Fruit fly (Drosophila melanogaster): ENCODE results near the gene CG3473.

Gene CG3473

dm6 chr2L:14574852-14575251, 11.3 kb upstream of the CG3473 start (continued):
- TF ChIP-seq Ada2b (GFP tag; IDR thresholded peaks at IDR 0.05) (no peak), Med (GFP tag) (peak; percentile 44), CG11695 (GFP tag; IDR thresholded peaks at IDR 0.05) (no peak), CG17328 (GFP tag; IDR thresholded peaks at IDR 0.05) (peak; percentile 26; the same call in 1 of the 2 replicates), Jarid2 (GFP tag; optimal IDR thresholded peaks at IDR 0.05) (no peak), CG30020 (tag; optimal IDR thresholded peaks at IDR 0.05) (no peak), CG13894 (tag; optimal IDR thresholded peaks at IDR 0.05) (no peak), E2f1 (GFP tag; IDR thresholded peaks at IDR 0.05) (no peak), tin (GFP tag; optimal IDR thresholded peaks at IDR 0.05) (no peak), bsh (GFP tag; optimal IDR thresholded peaks at IDR 0.05) (peak in 1 of 2 experiments; percentile 3), dmrt11E (tag; optimal IDR thresholded peaks at IDR 0.05) (peak; percentile 28), wor (GFP tag; IDR thresholded peaks at IDR 0.05) (no peak), Awh (GFP tag; IDR thresholded peaks at IDR 0.05) (0 out of 2 replicates have a peak, but pooled peaks have one; percentile 29), CG11504 (tag; optimal IDR thresholded peaks at IDR 0.05) (peak; percentile 11), Xrp1 (GFP tag; IDR thresholded peaks at IDR 0.05) (peak; percentile 50; the same call in 1 of the 2 replicates), phol (tag; optimal IDR thresholded peaks at IDR 0.05) (no peak), HmgD (GFP tag; optimal IDR thresholded peaks at IDR 0.05) (no peak), sob (GFP tag; IDR thresholded peaks at IDR 0.05) (no peak), sima (GFP tag; optimal IDR thresholded peaks at IDR 0.05) (no peak)

- peak; percentile 9 for TF ChIP-seq nmo (GFP tag; optimal IDR thresholded peaks at IDR 0.05)
- peak; percentile 88 for TF ChIP-seq sens (GFP tag)
- TF ChIP-seq CG7271 (tag; optimal IDR thresholded peaks at IDR 0.05): no peak
- 0 out of 3 replicates have a peak, but pooled peaks have one; percentile 6 for TF ChIP-seq CG6791 (GFP tag; IDR thresholded peaks at IDR 0.05; ENCODE audit: partially characterized antibody)
- 0 out of 2 replicates have a peak, but pooled peaks have one; percentile 5 for TF ChIP-seq Xrp1 (GFP tag; IDR thresholded peaks at IDR 0.05)
- no peak for TF ChIP-seq D (optimal IDR thresholded peaks at IDR 0.05)
- peak; percentile 1 for TF ChIP-seq D (GFP tag; optimal IDR thresholded peaks at IDR 0.05)
- TF ChIP-seq CG32772 (GFP tag; IDR thresholded peaks at IDR 0.05): peak; percentile 6; the same call in 1 of the 2 replicates
- TF ChIP-seq knrl (GFP tag; IDR thresholded peaks at IDR 0.05; ENCODE audit: partially characterized antibody): no peak
- TF ChIP-seq Drgx (GFP tag; IDR thresholded peaks at IDR 0.05): peak; percentile 77
- TF ChIP-seq CG15073 (GFP tag; optimal IDR thresholded peaks at IDR 0.05): no peak
- TF ChIP-seq CG7556 (GFP tag; optimal IDR thresholded peaks at IDR 0.05): no peak
- TF ChIP-seq D19A (tag; optimal IDR thresholded peaks at IDR 0.05): peak; percentile 54
- TF ChIP-seq corto (GFP tag; optimal IDR thresholded peaks at IDR 0.05): peak; percentile 81
- TF ChIP-seq lbe (GFP tag; optimal IDR thresholded peaks at IDR 0.05): peak; percentile 74
- TF ChIP-seq so (GFP tag; IDR thresholded peaks at IDR 0.05): peak; percentile 19; the same call in 1 of the 3 replicates
- TF ChIP-seq inv (GFP tag; IDR thresholded peaks at IDR 0.05; ENCODE audit: partially characterized antibody): no peak
- TF ChIP-seq sisA (GFP tag; IDR thresholded peaks at IDR 0.05): peak; percentile 37
- TF ChIP-seq cato (GFP tag; optimal IDR thresholded peaks at IDR 0.05; ENCODE audit: borderline replicate concordance): no peak
- TF ChIP-seq B-H1 (GFP tag; IDR thresholded peaks at IDR 0.05): no peak
- no peak for TF ChIP-seq phol (tag; optimal IDR thresholded peaks at IDR 0.05)
- TF ChIP-seq CG10565 (GFP tag; optimal IDR thresholded peaks at IDR 0.05): no peak
- TF ChIP-seq Ets65A (GFP tag): peak; percentile 24
Observed at dm6 chr2L:14573216-14573909, 9.8 kb upstream of the CG3473 start.

Measured in whole organism, embryonic.